Fruit fly (Drosophila melanogaster): Measurements from ENCODE around the gene Cyp9f3.
A peak's percentile ranks its signal among the peaks of the same experiment; 100 is the strongest.

Cyp9f3 gene

dm6 chr3R:12384274-12384673, 14.5 kb downstream of the Cyp9f3 start:
- no peak for TF ChIP-seq toe (GFP tag; optimal IDR thresholded peaks at IDR 0.05)
- TF ChIP-seq bab1 (GFP tag; optimal IDR thresholded peaks at IDR 0.05) = no peak
- no peak for TF ChIP-seq CG1620 (GFP tag; optimal IDR thresholded peaks at IDR 0.05)
- no peak for TF ChIP-seq CG7045 (GFP tag; optimal IDR thresholded peaks at IDR 0.05)
- TF ChIP-seq CG33017 (tag; optimal IDR thresholded peaks at IDR 0.05) = no peak
- no peak for TF ChIP-seq pad (GFP tag; optimal IDR thresholded peaks at IDR 0.05)
- TF ChIP-seq tj (GFP tag; optimal IDR thresholded peaks at IDR 0.05) = no peak

- peak; percentile 95 for TF ChIP-seq kay (GFP tag; ENCODE audit: borderline replicate concordance)
- no peak for TF ChIP-seq Mnt (GFP tag; optimal IDR thresholded peaks at IDR 0.05)
- TF ChIP-seq bab1 (GFP tag; optimal IDR thresholded peaks at IDR 0.05) = peak; percentile 14
- TF ChIP-seq cic (GFP tag; optimal IDR thresholded peaks at IDR 0.05) = no peak
- TF ChIP-seq CG1620 (GFP tag; optimal IDR thresholded peaks at IDR 0.05) = no peak
Measured at dm6 chr3R:12383784-12384183, 14.9 kb downstream of the Cyp9f3 start.

dm6 chr3R:12383036-12383435, 15.7 kb downstream of the Cyp9f3 start, which contains the start of gene GstD11:
TSS of gene GstD11 (plus strand) at chr3R:12383336.
- TF ChIP-seq CG11617 (GFP tag; optimal IDR thresholded peaks at IDR 0.05) (no peak), CG14711 (tag; optimal IDR thresholded peaks at IDR 0.05) (no peak), pad (GFP tag; optimal IDR thresholded peaks at IDR 0.05) (no peak), CG7045 (GFP tag; optimal IDR thresholded peaks at IDR 0.05) (no peak), tj (GFP tag; optimal IDR thresholded peaks at IDR 0.05) (no peak), kay (GFP tag; ENCODE audit: borderline replicate concordance) (no peak)

- TF ChIP-seq CG5204 (GFP tag; optimal IDR thresholded peaks at IDR 0.05) = no peak
- TF ChIP-seq CG11617 (GFP tag; optimal IDR thresholded peaks at IDR 0.05) = no peak
- TF ChIP-seq CG12768 (GFP tag; optimal IDR thresholded peaks at IDR 0.05) = no peak
- no peak for TF ChIP-seq toe (GFP tag; optimal IDR thresholded peaks at IDR 0.05)
- TF ChIP-seq bab1 (GFP tag; optimal IDR thresholded peaks at IDR 0.05) = no peak
- TF ChIP-seq Crg-1 (GFP tag; optimal IDR thresholded peaks at IDR 0.05) = no peak
- TF ChIP-seq Hr96 (GFP tag; optimal IDR thresholded peaks at IDR 0.05) = no peak
- no peak for TF ChIP-seq CG1620 (GFP tag; optimal IDR thresholded peaks at IDR 0.05)
- TF ChIP-seq cic (GFP tag; optimal IDR thresholded peaks at IDR 0.05) = no peak
- TF ChIP-seq Mnt (GFP tag; optimal IDR thresholded peaks at IDR 0.05) = no peak
- TF ChIP-seq pad (GFP tag; optimal IDR thresholded peaks at IDR 0.05) = no peak
- TF ChIP-seq ovo (GFP tag; optimal IDR thresholded peaks at IDR 0.05) = no peak
- TF ChIP-seq CG14711 (tag; optimal IDR thresholded peaks at IDR 0.05) = no peak
- no peak for TF ChIP-seq tj (GFP tag; optimal IDR thresholded peaks at IDR 0.05)
Measured at dm6 chr3R:12382563-12382962, 16.2 kb downstream of the Cyp9f3 start, which contains the start of gene CG10035. TSS of gene CG10035 (minus strand) at chr3R:12382691.

dm6 chr3R:12381130-12381700, 17.5 kb downstream of the Cyp9f3 start:
- TF ChIP-seq CG7101 (tag; optimal IDR thresholded peaks at IDR 0.05) = no peak
- no peak for TF ChIP-seq cnc (optimal IDR thresholded peaks at IDR 0.05)
- peak; percentile 39 for TF ChIP-seq CG12768 (GFP tag; optimal IDR thresholded peaks at IDR 0.05)

- TF ChIP-seq CG7101 (tag; optimal IDR thresholded peaks at IDR 0.05) (no peak), ovo (GFP tag; optimal IDR thresholded peaks at IDR 0.05) (no peak), Hr96 (GFP tag; optimal IDR thresholded peaks at IDR 0.05) (no peak), CG1620 (GFP tag; optimal IDR thresholded peaks at IDR 0.05) (no peak), CG12768 (GFP tag; optimal IDR thresholded peaks at IDR 0.05) (no peak), Clk (GFP tag; optimal IDR thresholded peaks at IDR 0.05) (no peak), CG7045 (GFP tag; optimal IDR thresholded peaks at IDR 0.05) (no peak), Mnt (GFP tag; optimal IDR thresholded peaks at IDR 0.05) (no peak), CG33017 (tag; optimal IDR thresholded peaks at IDR 0.05) (no peak), cnc (optimal IDR thresholded peaks at IDR 0.05) (no peak), cic (GFP tag; optimal IDR thresholded peaks at IDR 0.05) (no peak), toe (GFP tag; optimal IDR thresholded peaks at IDR 0.05) (no peak), kay (GFP tag; ENCODE audit: borderline replicate concordance) (no peak)
Measured at dm6 chr3R:12379708-12380107, 19.0 kb downstream of the Cyp9f3 start, which contains the start of gene GstD8. TSS of gene GstD8 (plus strand) at chr3R:12380008.

dm6 chr3R:12379249-12379648, 19.5 kb downstream of the Cyp9f3 start:
- no peak for TF ChIP-seq cnc (optimal IDR thresholded peaks at IDR 0.05)
- no peak for TF ChIP-seq CG33017 (tag; optimal IDR thresholded peaks at IDR 0.05)
- TF ChIP-seq kay (GFP tag; ENCODE audit: borderline replicate concordance) = no peak
- no peak for TF ChIP-seq CG14711 (tag; optimal IDR thresholded peaks at IDR 0.05)
- no peak for TF ChIP-seq Crg-1 (GFP tag; optimal IDR thresholded peaks at IDR 0.05)
- TF ChIP-seq pad (GFP tag; optimal IDR thresholded peaks at IDR 0.05) = no peak
- TF ChIP-seq CG7101 (tag; optimal IDR thresholded peaks at IDR 0.05) = no peak
- no peak for TF ChIP-seq CG5204 (GFP tag; optimal IDR thresholded peaks at IDR 0.05)
- TF ChIP-seq CG1620 (GFP tag; optimal IDR thresholded peaks at IDR 0.05) = no peak
- no peak for TF ChIP-seq toe (GFP tag; optimal IDR thresholded peaks at IDR 0.05)
- TF ChIP-seq Clk (GFP tag; optimal IDR thresholded peaks at IDR 0.05) = no peak
- TF ChIP-seq ovo (GFP tag; optimal IDR thresholded peaks at IDR 0.05) = no peak
- no peak for TF ChIP-seq Mnt (GFP tag; optimal IDR thresholded peaks at IDR 0.05)
- TF ChIP-seq CG7045 (GFP tag; optimal IDR thresholded peaks at IDR 0.05) = no peak
- no peak for TF ChIP-seq CG11617 (GFP tag; optimal IDR thresholded peaks at IDR 0.05)
- TF ChIP-seq cic (GFP tag; optimal IDR thresholded peaks at IDR 0.05) = no peak
- no peak for TF ChIP-seq bab1 (GFP tag; optimal IDR thresholded peaks at IDR 0.05)
- no peak for TF ChIP-seq CG12768 (GFP tag; optimal IDR thresholded peaks at IDR 0.05)
- no peak for TF ChIP-seq Hr96 (GFP tag; optimal IDR thresholded peaks at IDR 0.05)
- TF ChIP-seq tj (GFP tag; optimal IDR thresholded peaks at IDR 0.05) = no peak
